Worm (Caenorhabditis elegans) whole organism, late embryonic: ENCODE results near the gene H40L08.3.

Source experiments
- ceh-2 ChIP-seq: sonication (generic microtip); optimal IDR thresholded peaks from 2 replicates; lab custom pipeline; 2016; ENCODE audit warnings: missing genotype, missing genetic modification characterization, missing compliant biosample characterization
- ceh-48 ChIP-seq: sonication (generic microtip); optimal IDR thresholded peaks from 2 replicates; lab custom pipeline; 2016; ENCODE audit warnings: missing genetic modification characterization, inconsistent platforms, missing compliant biosample characterization
- ceh-9 ChIP-seq: sonication (generic microtip); optimal IDR thresholded peaks from 2 replicates; lab custom pipeline; 2016; ENCODE audit warnings: mild to moderate bottlenecking, missing genetic modification characterization, inconsistent platforms, missing compliant biosample characterization
- fkh-6 ChIP-seq: sonication (generic microtip); optimal IDR thresholded peaks from 2 replicates; lab custom pipeline; 2016; ENCODE audit warnings: missing genetic modification characterization, missing compliant biosample characterization
- lin-11 ChIP-seq: fragments of 200-800 bp; sonication (Bioruptor generic); optimal IDR thresholded peaks from 2 replicates; lab custom pipeline; 2018; ENCODE audit warnings: mild to moderate bottlenecking, missing genetic modification characterization, missing compliant biosample characterization
- madf-2 ChIP-seq: sonication (generic microtip); optimal IDR thresholded peaks from 2 replicates; lab custom pipeline; 2017; ENCODE audit warnings: missing genetic modification characterization, missing compliant biosample characterization
- nfya-1 ChIP-seq: sonication (generic microtip); optimal IDR thresholded peaks from 2 replicates; lab custom pipeline; 2017; ENCODE audit warnings: missing genetic modification characterization, mild to moderate bottlenecking, missing compliant biosample characterization, antibody characterized with exemption, moderate library complexity
- unc-3 ChIP-seq, 2 experiments: fragments of 200-800 bp in 1 of 2; sonication (Bioruptor generic) in 1 of 2; sonication (generic microtip) in 1 of 2; conservative IDR thresholded peaks in 1 of 2; optimal IDR thresholded peaks in 1 of 2; 2 replicates each; pipeline versions ENCODE4 v1.3.6 to Lab custom; 2016 to 2022; ENCODE audit warnings: missing compliant biosample characterization in 2 of 2, missing genetic modification characterization in 2 of 2, missing genetic modification reagents in 1 of 2
- unc-55 ChIP-seq: sonication (generic microtip); optimal IDR thresholded peaks from 2 replicates; lab custom pipeline; 2017; ENCODE audit warnings: missing biosample characterization, missing genetic modification reagents, missing genetic modification characterization

DNA sequence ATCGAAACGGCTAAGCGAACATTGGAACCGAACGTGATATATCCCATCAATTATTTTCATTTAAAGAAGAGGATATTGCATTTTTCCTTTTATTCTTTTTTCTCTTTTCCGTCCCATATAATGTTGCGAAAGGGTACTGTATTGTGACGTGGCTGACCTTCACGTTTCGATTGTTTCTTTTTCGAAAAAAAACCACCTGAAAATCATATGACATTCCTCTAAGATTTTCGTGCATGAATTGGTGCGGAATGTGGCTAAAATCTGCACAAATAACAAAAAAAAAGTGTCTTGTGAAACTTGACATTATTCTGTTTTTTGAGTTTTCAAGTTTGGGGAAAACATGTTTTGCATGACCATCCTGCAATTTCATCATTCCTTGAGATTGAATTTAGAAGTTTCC lies 2.4 kb upstream of the H40L08.3 start:
- TF ChIP-seq unc-55 (GFP tag; lab: Kevin White, UChicago) (no peak), ceh-9 (tag; lab: Kevin White, UChicago) (no peak), ceh-48 (tag; lab: Kevin White, UChicago) (no peak), nfya-1 (no peak), lin-11 (tag; lab: Kevin White, UChicago) (no peak), madf-2 (tag; lab: Kevin White, UChicago) (no peak), unc-3 (GFP tag; conservative IDR thresholded peaks at IDR 0.05; lab: Robert Waterston, UW) (no peak), unc-3 (tag; optimal IDR thresholded peaks at IDR 0.05; lab: Kevin White, UChicago) (no peak), ceh-2 (tag; lab: Kevin White, UChicago) (no peak), fkh-6 (tag; lab: Kevin White, UChicago) (no peak)
